Worm (Caenorhabditis elegans) whole organism, L1 larva: Measurements from ENCODE around the gene F59B1.6.

ENCODE experiments used
- C04F5.9 ChIP-seq: sonication (generic microtip); optimal IDR thresholded peaks from 2 replicates; lab custom pipeline; 2016; ENCODE audit warnings: missing genetic modification characterization, missing compliant biosample characterization
- Y116A8C.19 ChIP-seq: sonication (generic microtip); optimal IDR thresholded peaks from 2 replicates; lab custom pipeline; 2016; ENCODE audit warnings: missing compliant biosample characterization, missing genetic modification characterization, borderline replicate concordance
- aha-1 ChIP-seq: fragments of 150-350 bp; optimal IDR thresholded peaks from 2 replicates; lab custom pipeline; 2014; ENCODE audit warnings: missing biosample characterization, missing genetic modification characterization
- aly-2 ChIP-seq: fragments of 150-350 bp; optimal IDR thresholded peaks from 2 replicates; lab custom pipeline; 2014; ENCODE audit warnings: missing biosample characterization, missing genetic modification characterization
- blmp-1 ChIP-seq: fragments of 150-350 bp; optimal IDR thresholded peaks from 2 replicates; lab custom pipeline; 2014; ENCODE audit warnings: missing biosample characterization, missing genetic modification characterization
- ceh-63 ChIP-seq: fragments of 200-800 bp; sonication (Bioruptor generic); optimal IDR thresholded peaks from 2 replicates; lab custom pipeline; 2018; ENCODE audit warnings: mild to moderate bottlenecking, missing genetic modification characterization, missing compliant biosample characterization
- ceh-8 ChIP-seq: fragments of 200-800 bp; sonication (Bioruptor generic); optimal IDR thresholded peaks from 2 replicates; lab custom pipeline; 2018; ENCODE audit warnings: mild to moderate bottlenecking, missing genetic modification characterization, moderate library complexity, missing compliant biosample characterization
- ceh-82 ChIP-seq, 3 experiments: fragments of 150-350 bp in 1 of 3; sonication (generic microtip) in 2 of 3; optimal IDR thresholded peaks; 2 replicates each; lab custom pipeline; 2014 to 2017; ENCODE audit warnings: missing biosample characterization in 3 of 3, missing genetic modification characterization in 3 of 3
- ceh-88 ChIP-seq: fragments of 200-800 bp; sonication (Bioruptor generic); IDR thresholded peaks from 2 replicates; pipeline ENCODE4 v1.3.6; 2022; ENCODE audit warnings: missing genetic modification characterization, missing compliant biosample characterization
- dpl-1 ChIP-seq, 3 experiments: fragments of 150-350 bp in 2 of 3; sonication (generic microtip) in 1 of 3; optimal IDR thresholded peaks; 2 replicates each; lab custom pipeline; 2014 to 2017; ENCODE audit warnings: missing biosample characterization in 3 of 3, missing genetic modification characterization in 3 of 3, missing genetic modification reagents in 3 of 3
- efl-1 ChIP-seq, 4 experiments: fragments of 150-350 bp; optimal IDR thresholded peaks in 3 of 4; peaks in 1 of 4; 1 replicate in 1 of 4; 2 replicates in 3 of 4; lab custom pipeline; 2014; ENCODE audit warnings: missing biosample characterization in 2 of 4, missing genetic modification characterization in 2 of 4, missing genetic modification reagents in 2 of 4
- efl-3 ChIP-seq: fragments of 200-800 bp; sonication (Bioruptor generic); optimal IDR thresholded peaks from 2 replicates; lab custom pipeline; 2018; ENCODE audit warnings: mild to moderate bottlenecking, missing genetic modification characterization, missing compliant biosample characterization
- egl-13 ChIP-seq: sonication (generic microtip); optimal IDR thresholded peaks from 2 replicates; lab custom pipeline; 2016; ENCODE audit warnings: missing genotype, missing genetic modification reagents, missing genetic modification characterization, missing compliant biosample characterization
- elt-2 ChIP-seq: sonication (generic microtip); optimal IDR thresholded peaks from 2 replicates; lab custom pipeline; 2016; ENCODE audit warnings: missing genetic modification characterization, mild to moderate bottlenecking, inconsistent platforms, missing compliant biosample characterization, missing genetic modification reagents
- ets-5 ChIP-seq: fragments of 200-800 bp; sonication (Bioruptor generic); IDR thresholded peaks from 2 replicates; pipeline ENCODE4 v1.3.6; 2022; ENCODE audit warnings: missing genetic modification characterization, missing compliant biosample characterization
- grh-1 ChIP-seq: fragments of 200-800 bp; sonication (Bioruptor generic); IDR thresholded peaks from 2 replicates; pipeline ENCODE4 v1.3.6; 2022; ENCODE audit warnings: missing genetic modification reagents, missing genetic modification characterization, missing compliant biosample characterization
- hlh-4 ChIP-seq: sonication (generic microtip); optimal IDR thresholded peaks from 2 replicates; lab custom pipeline; 2016; ENCODE audit warnings: mild to moderate bottlenecking, missing genetic modification characterization, missing compliant biosample characterization
- hpl-2 ChIP-seq: fragments of 150-350 bp; optimal IDR thresholded peaks from 2 replicates; lab custom pipeline; 2014; ENCODE audit warnings: missing biosample characterization, missing genetic modification reagents, missing genetic modification characterization
- isw-1 ChIP-seq: fragments of 200-800 bp; sonication (Bioruptor generic); IDR thresholded peaks from 2 replicates; pipeline ENCODE4 v1.3.6; 2022; ENCODE audit warnings: missing genetic modification characterization, missing compliant biosample characterization
- lin-14 ChIP-seq: fragments of 200-800 bp; sonication (Bioruptor generic); optimal IDR thresholded peaks from 2 replicates; lab custom pipeline; 2018; ENCODE audit warnings: mild to moderate bottlenecking, missing genetic modification characterization, moderate library complexity, missing compliant biosample characterization
- lin-15B ChIP-seq: fragments of 150-350 bp; sonication (generic microtip); optimal IDR thresholded peaks from 3 replicates; lab custom pipeline; 2014; ENCODE audit warnings: missing biosample characterization, missing genetic modification characterization
- lin-35 ChIP-seq, 2 experiments: fragments of 150-350 bp; optimal IDR thresholded peaks; 2 replicates each; lab custom pipeline; 2014; ENCODE audit warnings: missing biosample characterization in 2 of 2, missing genetic modification characterization in 2 of 2, missing genetic modification reagents in 2 of 2
- lin-39 ChIP-seq: fragments of 150-350 bp; optimal IDR thresholded peaks from 2 replicates; lab custom pipeline; 2014; ENCODE audit warnings: missing biosample characterization, missing genetic modification reagents, missing genetic modification characterization
- lsy-2 ChIP-seq, 2 experiments: fragments of 150-350 bp; optimal IDR thresholded peaks; 2 replicates each; lab custom pipeline; 2014; ENCODE audit warnings: missing biosample characterization in 2 of 2, missing genetic modification characterization in 2 of 2
- mdl-1 ChIP-seq, 2 experiments: fragments of 150-350 bp; optimal IDR thresholded peaks; 2 replicates each; lab custom pipeline; 2014 to 2017; ENCODE audit warnings: missing biosample characterization in 2 of 2, missing genetic modification characterization in 2 of 2, inconsistent platforms in 1 of 2
- nhr-19 ChIP-seq: fragments of 200-800 bp; sonication (Bioruptor generic); conservative IDR thresholded peaks from 2 replicates; pipeline ENCODE4 v1.3.6; 2022; ENCODE audit warnings: missing genetic modification characterization, missing compliant biosample characterization
- nhr-237 ChIP-seq: fragments of 150-350 bp; optimal IDR thresholded peaks from 2 replicates; lab custom pipeline; 2014; ENCODE audit warnings: missing biosample characterization, missing genetic modification characterization
- nhr-47 ChIP-seq: sonication (generic microtip); optimal IDR thresholded peaks from 2 replicates; lab custom pipeline; 2016; ENCODE audit warnings: mild to moderate bottlenecking, missing genetic modification characterization, moderate library complexity, missing compliant biosample characterization
- nhr-76 ChIP-seq: sonication (generic microtip); optimal IDR thresholded peaks from 2 replicates; lab custom pipeline; 2017; ENCODE audit warnings: missing biosample characterization, missing genetic modification characterization
- nhr-77 ChIP-seq: fragments of 150-350 bp; optimal IDR thresholded peaks from 2 replicates; lab custom pipeline; 2014; ENCODE audit warnings: missing biosample characterization, missing genetic modification characterization
- nhr-85 ChIP-seq: sonication (generic microtip); peaks from one replicate; lab custom pipeline; 2016; ENCODE audit warnings: missing genetic modification characterization, inconsistent platforms, missing compliant biosample characterization
- nhr-90 ChIP-seq: sonication (generic microtip); optimal IDR thresholded peaks from 2 replicates; lab custom pipeline; 2016; ENCODE audit warnings: mild to moderate bottlenecking, missing genetic modification characterization, missing compliant biosample characterization; ENCODE audit not compliant: poor library complexity
- pqm-1 ChIP-seq: sonication (generic microtip); optimal IDR thresholded peaks from 3 replicates; lab custom pipeline; 2017; ENCODE audit warnings: missing biosample characterization, missing genetic modification characterization
- rnt-1 ChIP-seq: sonication (generic microtip); optimal IDR thresholded peaks from 2 replicates; lab custom pipeline; 2016; ENCODE audit warnings: mild to moderate bottlenecking, missing genetic modification characterization, moderate library complexity, missing compliant biosample characterization
- skn-1 ChIP-seq: fragments of 150-350 bp; optimal IDR thresholded peaks from 2 replicates; lab custom pipeline; 2014; ENCODE audit warnings: missing biosample characterization, missing genetic modification characterization
- sptf-1 ChIP-seq: fragments of 150-350 bp; optimal IDR thresholded peaks from 2 replicates; lab custom pipeline; 2014; ENCODE audit warnings: missing biosample characterization, missing genetic modification characterization
- unc-130 ChIP-seq: fragments of 150-350 bp; optimal IDR thresholded peaks from 2 replicates; lab custom pipeline; 2017; ENCODE audit warnings: missing biosample characterization, missing genetic modification characterization, inconsistent platforms
- unc-62 ChIP-seq: fragments of 150-350 bp; optimal IDR thresholded peaks from 2 replicates; lab custom pipeline; 2014; ENCODE audit warnings: missing biosample characterization, missing genetic modification reagents, missing genetic modification characterization
- unc-98 ChIP-seq: fragments of 200-800 bp; sonication (Bioruptor generic); IDR thresholded peaks from 2 replicates; pipeline ENCODE4 v1.3.6; 2022; ENCODE audit warnings: missing genetic modification characterization, missing compliant biosample characterization
- xbp-1 ChIP-seq: sonication (generic microtip); optimal IDR thresholded peaks from 2 replicates; lab custom pipeline; 2016; ENCODE audit warnings: missing genetic modification characterization, missing compliant biosample characterization
- zag-1 ChIP-seq: fragments of 150-350 bp; optimal IDR thresholded peaks from 2 replicates; lab custom pipeline; 2014; ENCODE audit warnings: missing biosample characterization, missing genetic modification characterization
- zip-4 ChIP-seq: fragments of 200-800 bp; sonication (Bioruptor generic); optimal IDR thresholded peaks from 2 replicates; lab custom pipeline; 2018; ENCODE audit warnings: mild to moderate bottlenecking, missing genetic modification characterization, moderate library complexity, missing compliant biosample characterization
- ztf-11 ChIP-seq, 2 experiments: sonication (generic microtip); optimal IDR thresholded peaks; 2 replicates each; lab custom pipeline; 2016 to 2017; ENCODE audit warnings: missing genetic modification characterization in 2 of 2, missing biosample characterization in 1 of 2, missing compliant biosample characterization in 1 of 2
- ztf-4 ChIP-seq: fragments of 150-350 bp; optimal IDR thresholded peaks from 2 replicates; lab custom pipeline; 2014; ENCODE audit warnings: missing biosample characterization, missing genetic modification characterization

The F59B1.6 gene

ce11 chrV:3631591-3631990, at the start of gene F59B1.6:
Gene F59B1.6, minus strand, starts transcription at chrV:3631691.
- TF ChIP-seq skn-1 (tag; lab: Kevin White, UChicago) (no peak), hlh-4 (no peak), egl-13 (tag; lab: Kevin White, UChicago) (no peak), lin-15B (no peak), nhr-237 (tag; lab: Kevin White, UChicago) (no peak), blmp-1 (tag; lab: Kevin White, UChicago) (no peak), ets-5 (GFP tag; lab: Robert Waterston, UW) (no peak), C04F5.9 (tag; lab: Kevin White, UChicago) (no peak), grh-1 (GFP tag; lab: Robert Waterston, UW) (no peak), unc-62 (no peak), efl-3 (no peak), elt-2 (tag; lab: Kevin White, UChicago) (no peak), aly-2 (tag; lab: Kevin White, UChicago) (no peak), nhr-90 (tag; lab: Kevin White, UChicago) (no peak), pqm-1 (no peak)

- TF ChIP-seq ztf-4 (no peak), lin-14 (GFP tag; lab: Kevin White, UChicago) (peak; percentile 17), lin-15B (no peak), lin-35 (GFP tag; optimal IDR thresholded peaks at IDR 0.05; lab: Kevin White, UChicago) (no peak), unc-98 (GFP tag; lab: Robert Waterston, UW) (no peak), ceh-88 (GFP tag; lab: Robert Waterston, UW) (no peak), Y116A8C.19 (tag; lab: Kevin White, UChicago) (no peak), hpl-2 (GFP tag; lab: Kevin White, UChicago) (no peak), zag-1 (tag; lab: Kevin White, UChicago) (no peak)
These were observed 47.0 kb upstream of the F59B1.6 start for ce11 chrV:3678513-3678912.

- TF ChIP-seq dpl-1 (GFP tag; optimal IDR thresholded peaks at IDR 0.05; lab: Kevin White, UChicago) (no peak), ceh-8 (GFP tag; lab: Kevin White, UChicago) (no peak), xbp-1 (tag; lab: Kevin White, UChicago) (no peak), ceh-63 (GFP tag; lab: Kevin White, UChicago) (no peak), rnt-1 (tag; lab: Kevin White, UChicago) (peak; percentile 57), mdl-1 (tag; optimal IDR thresholded peaks at IDR 0.05; lab: Kevin White, UChicago) (no peak), nhr-19 (GFP tag; lab: Robert Waterston, UW) (peak; percentile 44; the same call in 1 of the 2 replicates), sptf-1 (tag; lab: Kevin White, UChicago) (no peak), unc-130 (tag; lab: Kevin White, UChicago) (peak; percentile 42), ceh-82 (tag; optimal IDR thresholded peaks at IDR 0.05; lab: Kevin White, UChicago) (no peak), zip-4 (GFP tag; lab: Kevin White, UChicago) (no peak), lin-14 (GFP tag; lab: Kevin White, UChicago) (peak; percentile 89), efl-1 (optimal IDR thresholded peaks at IDR 0.05; lab: Kevin White, UChicago) (no peak), efl-1 (GFP tag; optimal IDR thresholded peaks at IDR 0.05 in 1 of 2; lab: Kevin White, UChicago) (peak in 1 of 2 experiments; percentile 64), lsy-2 (tag; optimal IDR thresholded peaks at IDR 0.05; lab: Kevin White, UChicago) (peak; percentile 23 to 33), blmp-1 (tag; lab: Kevin White, UChicago) (no peak)
These were observed 45.7 kb upstream of the F59B1.6 start for ce11 chrV:3677212-3677611.

ce11 chrV:3673080-3673479, 41.6 kb upstream of the F59B1.6 start, which contains the start of gene pals-33:
Gene pals-33, plus strand, starts transcription at chrV:3673380.
- no peak for TF ChIP-seq aly-2 (tag; lab: Kevin White, UChicago)
- TF ChIP-seq lin-39, result no peak
- TF ChIP-seq lin-14 (GFP tag; lab: Kevin White, UChicago), result no peak
- TF ChIP-seq elt-2 (tag; lab: Kevin White, UChicago), result no peak
- TF ChIP-seq grh-1 (GFP tag; lab: Robert Waterston, UW), result no peak
- TF ChIP-seq ztf-11 (tag; optimal IDR thresholded peaks at IDR 0.05; lab: Kevin White, UChicago), result no peak
- no peak for TF ChIP-seq nhr-76 (tag; lab: Kevin White, UChicago)
- TF ChIP-seq aha-1 (tag; lab: Kevin White, UChicago), result no peak
- no peak for TF ChIP-seq isw-1 (GFP tag; lab: Robert Waterston, UW)
- no peak for TF ChIP-seq efl-1 (optimal IDR thresholded peaks at IDR 0.05; lab: Kevin White, UChicago)
- no peak for TF ChIP-seq efl-1 (GFP tag; optimal IDR thresholded peaks at IDR 0.05 in 1 of 2; lab: Kevin White, UChicago)
- no peak for TF ChIP-seq sptf-1 (tag; lab: Kevin White, UChicago)
- TF ChIP-seq hlh-4, result no peak
- TF ChIP-seq nhr-77 (tag; lab: Kevin White, UChicago), result no peak
- TF ChIP-seq nhr-47, result no peak
- no peak for TF ChIP-seq nhr-85 (tag; lab: Kevin White, UChicago)
- TF ChIP-seq unc-62, result no peak
- no peak for TF ChIP-seq pqm-1
